Fruit fly (Drosophila melanogaster): ENCODE measurements around the gene AANATL7.
A peak's percentile ranks its signal among the peaks of the same experiment; 100 is the strongest.

Gene AANATL7

DNA sequence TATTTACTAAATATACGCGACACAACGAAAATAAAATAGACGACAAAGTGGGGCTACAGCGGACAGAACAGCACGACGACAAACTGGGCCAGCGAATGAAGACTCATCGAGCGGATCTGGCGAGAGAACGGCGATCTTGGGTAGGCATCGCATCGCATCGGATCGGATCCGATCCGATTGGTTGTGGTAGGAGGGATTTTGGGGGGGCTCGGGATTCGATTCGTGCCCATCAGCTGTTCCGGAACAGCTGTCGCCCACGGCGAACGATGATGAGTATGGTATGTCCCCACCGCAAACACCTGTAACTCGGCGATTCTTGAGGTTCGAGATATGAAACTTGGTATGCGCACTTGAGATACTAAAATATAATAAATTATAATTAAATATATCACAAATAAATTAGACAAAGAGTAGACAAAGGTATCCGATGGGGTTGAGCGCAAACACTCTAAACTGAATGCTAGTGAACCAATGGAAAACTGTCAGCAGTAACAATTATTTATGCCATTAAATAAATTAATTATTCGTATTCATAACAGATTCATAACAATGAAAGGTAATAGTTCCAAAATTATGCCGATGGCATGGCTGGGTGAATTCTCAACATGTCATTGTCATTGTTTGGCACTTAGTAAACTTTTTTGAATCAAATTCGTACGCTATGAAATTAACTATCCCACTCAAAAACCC is at the start of gene AANATL7, which contains the start of gene Vha36-3:
Gene AANATL7 (plus strand): TSS at position 640 of the 690 bp plus-strand sequence.
Gene Vha36-3 (minus strand): TSS at position 242 of the 690 bp plus-strand sequence.
- no peak for TF ChIP-seq noc (tag; optimal IDR thresholded peaks at IDR 0.05)

dm6 chrX:2531280-2531807 is 49.4 kb upstream of the AANATL7 start:
- no peak for TF ChIP-seq noc (tag; optimal IDR thresholded peaks at IDR 0.05)

dm6 chrX:2533843-2534473 is 46.8 kb upstream of the AANATL7 start:
- TF ChIP-seq noc (tag; optimal IDR thresholded peaks at IDR 0.05), result peak; percentile 1

DNA sequence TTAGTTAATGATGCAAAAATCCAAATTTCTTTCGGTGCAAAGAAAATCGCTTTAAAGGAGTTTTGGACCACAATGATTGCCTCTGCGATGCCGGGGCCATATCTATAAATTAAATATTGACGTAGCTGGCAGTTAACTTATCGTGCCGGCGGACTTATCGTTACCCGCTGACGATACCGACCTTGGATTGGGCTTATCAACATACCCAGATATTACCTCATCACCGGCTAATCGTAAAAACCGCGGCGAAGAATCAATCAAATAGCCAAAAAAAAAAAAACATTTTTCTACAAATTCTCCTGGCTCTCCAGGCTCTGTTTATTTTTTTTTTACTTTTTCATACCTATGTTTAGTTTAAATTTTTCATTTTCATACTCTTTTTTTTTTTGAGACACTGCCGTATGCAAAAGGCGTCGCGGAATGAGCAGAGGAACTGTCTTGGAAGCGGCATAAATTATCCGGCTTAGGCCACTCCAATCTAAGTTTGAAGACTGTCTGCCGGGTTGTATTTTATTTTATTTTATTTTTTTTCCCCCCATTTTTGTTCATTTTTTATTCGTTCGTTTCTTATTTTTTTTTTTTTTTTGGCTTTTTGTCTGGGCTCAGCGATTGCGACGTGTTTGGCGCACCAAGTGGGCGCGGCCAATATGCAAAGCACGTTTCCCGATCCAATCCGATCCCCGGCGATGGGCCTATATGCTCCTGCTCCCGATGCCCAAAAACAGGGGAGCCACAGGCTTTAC is 45.6 kb upstream of the AANATL7 start:
- TF ChIP-seq noc (tag; optimal IDR thresholded peaks at IDR 0.05), result no peak

- no peak for TF ChIP-seq noc (tag; optimal IDR thresholded peaks at IDR 0.05)
Measured at dm6 chrX:2536136-2536535, 44.6 kb upstream of the AANATL7 start.

- TF ChIP-seq noc (tag; optimal IDR thresholded peaks at IDR 0.05), result no peak
Measured at dm6 chrX:2537398-2537797, 43.4 kb upstream of the AANATL7 start.

DNA sequence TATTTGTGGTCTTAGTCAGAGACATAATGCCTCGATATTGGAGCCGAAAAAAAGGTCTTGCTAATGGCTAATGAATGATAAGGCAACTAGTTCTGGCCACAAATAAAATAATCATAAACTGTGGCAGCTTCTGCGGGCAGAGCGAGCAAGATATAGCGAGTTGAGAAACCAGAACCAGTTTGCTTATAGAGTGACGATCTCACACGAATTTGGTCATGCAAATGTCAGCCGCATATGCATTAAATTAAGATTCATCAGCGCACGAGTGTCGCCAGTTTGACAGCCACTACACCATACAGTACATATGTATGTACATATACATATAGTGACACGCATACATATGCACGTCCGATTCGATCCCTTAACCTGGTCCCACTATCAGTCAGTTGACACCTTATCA is 42.4 kb upstream of the AANATL7 start:
- TF ChIP-seq noc (tag; optimal IDR thresholded peaks at IDR 0.05), result no peak

DNA sequence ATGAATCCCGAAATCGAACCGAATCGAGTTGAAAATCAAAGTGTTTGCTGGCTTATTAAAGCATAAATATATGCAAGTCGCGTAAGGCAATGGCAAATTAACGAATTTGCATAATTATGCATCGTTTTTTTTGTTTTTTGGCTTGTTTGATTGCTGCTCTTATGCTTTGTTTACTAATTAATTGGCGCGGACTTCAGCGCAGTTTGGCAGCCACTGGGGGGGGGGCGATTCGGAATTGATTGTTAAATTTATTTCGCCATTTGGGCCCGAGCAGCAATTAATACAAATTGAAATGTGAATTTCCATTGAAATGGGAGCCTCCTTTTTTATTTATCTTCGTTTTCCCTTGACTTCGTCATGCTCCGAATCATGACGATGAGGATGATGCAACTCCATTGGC is 41.3 kb upstream of the AANATL7 start:
- no peak for TF ChIP-seq noc (tag; optimal IDR thresholded peaks at IDR 0.05)

dm6 chrX:2542500-2542899 is 38.3 kb upstream of the AANATL7 start:
- no peak for TF ChIP-seq noc (tag; optimal IDR thresholded peaks at IDR 0.05)

DNA sequence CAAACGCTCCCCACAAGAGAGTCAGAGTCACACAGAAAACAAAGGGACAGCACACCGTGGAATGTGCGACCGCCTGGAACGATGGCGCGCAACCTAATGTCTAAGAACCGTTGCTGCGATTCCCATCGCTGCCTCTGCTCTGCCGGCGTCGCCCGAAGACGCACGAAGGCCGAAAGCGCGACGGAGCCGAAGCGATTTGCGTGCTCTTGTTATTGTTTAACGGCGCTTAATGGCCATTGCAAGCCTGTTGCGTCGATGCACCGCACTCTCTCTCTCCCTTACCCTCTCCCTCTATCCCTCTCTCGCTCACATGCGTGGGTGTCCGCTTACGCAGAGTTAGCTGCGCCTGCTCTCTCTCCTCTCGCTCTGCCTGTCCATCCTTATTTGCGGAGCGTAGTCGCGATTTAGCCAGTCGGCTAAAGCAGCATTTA is 35.4 kb upstream of the AANATL7 start, which contains the start of gene trol:
Gene trol (minus strand): TSS at position 100 of the 431 bp plus-strand sequence.
- no peak for TF ChIP-seq noc (tag; optimal IDR thresholded peaks at IDR 0.05)

dm6 chrX:2546260-2546659 is 34.5 kb upstream of the AANATL7 start:
- TF ChIP-seq noc (tag; optimal IDR thresholded peaks at IDR 0.05), result no peak

dm6 chrX:2546664-2547487 is 33.9 kb upstream of the AANATL7 start:
- TF ChIP-seq noc (tag; optimal IDR thresholded peaks at IDR 0.05), result peak; percentile 73

DNA sequence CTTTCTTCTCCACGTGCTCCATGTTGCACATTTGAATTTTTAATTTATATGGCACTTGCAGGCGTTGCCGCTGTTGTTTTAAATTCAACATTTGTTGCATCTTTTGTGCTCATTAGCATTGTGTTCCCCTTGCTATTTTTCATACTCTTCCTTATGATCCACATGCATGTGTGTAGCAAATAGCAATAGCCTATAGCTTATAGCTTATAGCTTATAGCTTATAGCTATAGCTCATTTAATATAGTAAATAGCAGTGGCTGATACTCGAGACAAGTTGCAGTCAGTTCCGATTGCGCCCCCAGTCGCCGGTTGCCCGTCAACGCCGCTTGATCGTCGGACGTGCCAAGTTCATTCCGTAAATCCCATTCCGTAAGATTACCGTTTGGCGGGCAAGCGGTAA is 28.9 kb upstream of the AANATL7 start, which contains the start of gene Pdfr:
Gene Pdfr (plus strand): TSS at position 301 of the 400 bp plus-strand sequence.
- no peak for TF ChIP-seq noc (tag; optimal IDR thresholded peaks at IDR 0.05)

DNA sequence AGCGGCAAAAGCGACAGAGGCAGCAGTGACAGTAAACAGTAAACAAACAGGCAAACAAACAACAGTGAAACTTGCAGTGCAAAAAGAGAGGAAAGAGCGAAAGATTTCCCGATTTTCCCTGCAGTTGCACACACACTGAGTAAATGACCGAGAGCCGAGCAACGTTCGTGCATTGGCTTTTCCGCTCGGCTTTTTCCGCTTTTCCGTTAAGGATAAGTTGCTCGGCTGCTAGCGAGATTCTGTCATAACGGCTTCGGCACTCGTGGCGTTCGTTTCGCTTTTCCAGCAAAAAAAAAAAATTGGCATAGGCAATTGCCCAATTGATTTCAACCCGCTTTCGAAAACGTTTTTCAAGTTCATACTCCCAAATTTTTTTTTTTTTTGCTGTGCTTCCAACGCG is 26.9 kb upstream of the AANATL7 start:
- TF ChIP-seq noc (tag; optimal IDR thresholded peaks at IDR 0.05), result no peak

DNA sequence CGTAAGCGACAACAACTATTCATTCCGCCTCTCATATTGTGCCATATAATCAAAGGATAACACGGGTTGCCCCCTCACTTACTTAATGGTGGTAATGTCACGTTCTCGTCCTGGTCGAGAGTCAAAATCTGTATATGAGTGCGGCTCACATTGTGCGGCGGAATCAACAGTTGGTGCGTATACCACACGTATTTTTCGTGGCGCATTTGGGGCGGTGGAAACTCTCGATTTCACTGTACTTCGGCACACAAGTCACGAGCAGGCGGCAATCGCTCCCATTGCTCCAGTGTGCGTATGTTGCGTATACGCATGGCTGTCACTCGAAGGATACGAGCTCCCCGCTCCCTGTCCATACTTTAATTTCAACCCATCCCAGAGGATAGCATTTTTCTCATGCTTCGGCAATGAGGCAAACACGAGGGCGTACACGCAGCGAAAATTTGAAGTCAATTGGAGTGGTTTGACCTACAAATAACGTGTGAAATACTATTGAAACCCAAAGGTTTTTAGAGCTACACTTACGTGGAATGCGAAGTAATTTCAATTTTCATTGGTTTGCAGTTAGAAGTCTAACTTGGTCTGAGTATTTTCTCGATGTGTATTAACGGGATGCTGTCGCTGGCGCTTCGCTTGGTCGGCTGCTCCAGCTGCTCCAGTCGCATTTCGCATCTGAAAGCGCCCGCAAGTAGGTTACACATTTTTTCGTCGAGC is 1.2 kb downstream of the AANATL7 start:
- TF ChIP-seq noc (tag; optimal IDR thresholded peaks at IDR 0.05), result peak; percentile 0

Measured in whole organism, larva.